Fruit fly (Drosophila melanogaster) whole organism, embryonic: ENCODE data around the gene SCCRO.

Experiments
- Aef1 ChIP-seq: fragments of 200-800 bp; sonication (Bioruptor generic); IDR thresholded peaks from 3 replicates; pipeline ENCODE4 v1.3.6; 2022; ENCODE audit warnings: missing biosample characterization, missing genetic modification characterization
- Atf3 ChIP-seq: fragments of 200-800 bp; sonication (Bioruptor generic); optimal IDR thresholded peaks from 3 replicates; lab custom pipeline; 2016; ENCODE audit warnings: missing biosample characterization, missing genetic modification characterization
- Awh ChIP-seq: fragments of 200-800 bp; sonication (Bioruptor generic); IDR thresholded peaks from 2 replicates; pipeline ENCODE4, ENCODE4 v1.3.6; 2022; ENCODE audit warnings: missing biosample characterization, missing genetic modification characterization
- CG10979 ChIP-seq: fragments of 200-800 bp; sonication (Bioruptor generic); optimal IDR thresholded peaks from 2 replicates; lab custom pipeline; 2018; ENCODE audit warnings: missing biosample characterization, mild to moderate bottlenecking, missing genetic modification characterization, moderate library complexity
- CG14710 ChIP-seq: fragments of 200-800 bp; sonication (Bioruptor generic); optimal IDR thresholded peaks from 3 replicates; lab custom pipeline; 2019; ENCODE audit warnings: missing biosample characterization, mild to moderate bottlenecking, missing genetic modification characterization, moderate library complexity
- CG16863 ChIP-seq: fragments of 200-800 bp; sonication (Bioruptor generic); optimal IDR thresholded peaks from 3 replicates; lab custom pipeline; 2016; ENCODE audit warnings: missing biosample characterization, missing genetic modification characterization
- CG1792 ChIP-seq: fragments of 200-800 bp; sonication (Bioruptor generic); optimal IDR thresholded peaks from 2 replicates; lab custom pipeline; 2016; ENCODE audit warnings: missing biosample characterization, missing genetic modification characterization
- CG2116 ChIP-seq: fragments of 200-800 bp; sonication (Bioruptor generic); optimal IDR thresholded peaks from 3 replicates; lab custom pipeline; 2018; ENCODE audit warnings: missing biosample characterization, mild to moderate bottlenecking, missing genetic modification characterization
- CG33557 ChIP-seq: fragments of 200-800 bp; sonication (Bioruptor generic); optimal IDR thresholded peaks from 2 replicates; lab custom pipeline; 2019; ENCODE audit warnings: missing biosample characterization, mild to moderate bottlenecking, missing genetic modification characterization, moderate library complexity
- CG34422 ChIP-seq: fragments of 200-800 bp; sonication (Bioruptor generic); IDR thresholded peaks from 3 replicates; pipeline ENCODE4 v1.3.6; 2022; ENCODE audit warnings: missing biosample characterization, missing genetic modification characterization
- CG3847 ChIP-seq: fragments of 200-800 bp; sonication (Bioruptor generic); IDR thresholded peaks from 2 replicates; pipeline ENCODE4 v1.3.6; 2022; ENCODE audit warnings: missing biosample characterization, missing genetic modification characterization
- CG4820 ChIP-seq: fragments of 200-800 bp; sonication (Bioruptor generic); optimal IDR thresholded peaks from 3 replicates; lab custom pipeline; 2016; ENCODE audit warnings: missing biosample characterization, missing genetic modification characterization
- CG4854 ChIP-seq: fragments of 200-800 bp; sonication (Bioruptor generic); optimal IDR thresholded peaks from 2 replicates; lab custom pipeline; 2016; ENCODE audit warnings: missing biosample characterization, missing genetic modification characterization, inconsistent platforms
- CG5180 ChIP-seq: fragments of 200-800 bp; sonication (Bioruptor generic); optimal IDR thresholded peaks from 3 replicates; lab custom pipeline; 2017; ENCODE audit warnings: missing biosample characterization, missing genetic modification characterization, mild to moderate bottlenecking, moderate library complexity, missing genetic modification reagents
- CG6765 ChIP-seq: fragments of 200-800 bp; sonication (Bioruptor generic); optimal IDR thresholded peaks from 3 replicates; lab custom pipeline; 2017; ENCODE audit warnings: missing biosample characterization, mild to moderate bottlenecking, missing genetic modification characterization
- CG6854 ChIP-seq: fragments of 200-800 bp; sonication (Bioruptor generic); optimal IDR thresholded peaks from 3 replicates; lab custom pipeline; 2017; ENCODE audit warnings: missing biosample characterization, mild to moderate bottlenecking, missing genetic modification characterization
- CG7987 ChIP-seq: fragments of 200-800 bp; sonication (Bioruptor generic); optimal IDR thresholded peaks from 2 replicates; lab custom pipeline; 2018; ENCODE audit warnings: missing biosample characterization, mild to moderate bottlenecking, missing genetic modification characterization, moderate library complexity
- CG8281 ChIP-seq: fragments of 200-800 bp; sonication (Bioruptor generic); optimal IDR thresholded peaks from 2 replicates; lab custom pipeline; 2018; ENCODE audit warnings: missing biosample characterization, mild to moderate bottlenecking, missing genetic modification characterization, moderate library complexity
- CG8290 ChIP-seq, 3 experiments: fragments of 200-800 bp; sonication (Bioruptor generic); optimal IDR thresholded peaks; 2 replicates each; lab custom pipeline; 2016 to 2019; ENCODE audit warnings: missing biosample characterization in 3 of 3, missing genetic modification characterization in 3 of 3, mild to moderate bottlenecking in 2 of 3, moderate library complexity in 1 of 3
- CG8944 ChIP-seq: fragments of 200-800 bp; sonication (Bioruptor generic); optimal IDR thresholded peaks from 3 replicates; lab custom pipeline; 2016; ENCODE audit warnings: missing biosample characterization, missing genetic modification characterization
- CG9609 ChIP-seq: fragments of 200-800 bp; sonication (Bioruptor generic); optimal IDR thresholded peaks from 3 replicates; lab custom pipeline; 2016; ENCODE audit warnings: missing biosample characterization, missing genetic modification characterization
- CG9797 ChIP-seq: fragments of 200-800 bp; sonication (Bioruptor generic); optimal IDR thresholded peaks from 3 replicates; lab custom pipeline; 2018; ENCODE audit warnings: missing biosample characterization, mild to moderate bottlenecking, missing genetic modification characterization
- Dad ChIP-seq: fragments of 200-800 bp; sonication (Bioruptor generic); optimal IDR thresholded peaks from 3 replicates; lab custom pipeline; 2016; ENCODE audit warnings: missing biosample characterization, missing genetic modification characterization
- Dip2 ChIP-seq: fragments of 200-800 bp; sonication (Bioruptor generic); IDR thresholded peaks from 2 replicates; pipeline ENCODE4 v1.3.6; 2022; ENCODE audit warnings: missing biosample characterization, missing genetic modification characterization
- Doc3 ChIP-seq: fragments of 200-800 bp; sonication (Bioruptor generic); IDR thresholded peaks from 3 replicates; pipeline ENCODE4 v1.3.6; 2022; ENCODE audit warnings: missing biosample characterization, missing genetic modification characterization; ENCODE audit not compliant: partially characterized antibody
- Ets65A ChIP-seq: fragments of 200-800 bp; sonication (Bioruptor generic); peaks from one replicate; lab custom pipeline; 2016; ENCODE audit warnings: missing biosample characterization, missing genetic modification characterization
- Hand ChIP-seq: fragments of 200-800 bp; sonication (Bioruptor generic); optimal IDR thresholded peaks from 2 replicates; lab custom pipeline; 2017; ENCODE audit warnings: mild to moderate bottlenecking, missing biosample characterization, missing genetic modification reagents, missing genetic modification characterization
- Lpt ChIP-seq: fragments of >200 bp; optimal IDR thresholded peaks from 2 replicates; lab custom pipeline; 2018; ENCODE audit warnings: missing biosample characterization, missing genetic modification characterization
- NC2β ChIP-seq: fragments of 200-800 bp; sonication (Bioruptor generic); optimal IDR thresholded peaks from 2 replicates; lab custom pipeline; 2016; ENCODE audit warnings: missing biosample characterization, missing genetic modification characterization
- Ptx1 ChIP-seq: fragments of 200-800 bp; sonication (Bioruptor generic); IDR thresholded peaks from 2 replicates; pipeline ENCODE4 v1.3.6; 2022; ENCODE audit warnings: missing biosample characterization, missing genetic modification characterization
- Six4 ChIP-seq: fragments of 200-800 bp; sonication (Bioruptor generic); optimal IDR thresholded peaks from 2 replicates; lab custom pipeline; 2016; ENCODE audit warnings: missing biosample characterization, missing genetic modification characterization
- ac ChIP-seq: fragments of 200-800 bp; sonication (Bioruptor generic); optimal IDR thresholded peaks from 3 replicates; lab custom pipeline; 2017; ENCODE audit warnings: missing biosample characterization, mild to moderate bottlenecking, missing genetic modification characterization
- amos ChIP-seq: fragments of 200-800 bp; sonication (Bioruptor generic); IDR thresholded peaks from 2 replicates; pipeline ENCODE4 v1.3.6; 2022; ENCODE audit warnings: missing biosample characterization, missing genetic modification characterization; ENCODE audit not compliant: partially characterized antibody
- caup ChIP-seq: fragments of 200-800 bp; sonication (Bioruptor generic); optimal IDR thresholded peaks from 3 replicates; lab custom pipeline; 2017; ENCODE audit warnings: missing biosample characterization, mild to moderate bottlenecking, missing genetic modification characterization, moderate library complexity; ENCODE audit not compliant: severe bottlenecking
- cg ChIP-seq: fragments of 200-800 bp; sonication (Bioruptor generic); optimal IDR thresholded peaks from 3 replicates; lab custom pipeline; 2019; ENCODE audit warnings: missing biosample characterization, mild to moderate bottlenecking, missing genetic modification characterization, moderate library complexity
- chif ChIP-seq, 2 experiments: fragments of 200-800 bp; sonication (Bioruptor generic); optimal IDR thresholded peaks; 3 replicates each; lab custom pipeline; 2016; ENCODE audit warnings: missing biosample characterization in 2 of 2, missing genetic modification characterization in 2 of 2
- chn ChIP-seq: fragments of 200-800 bp; sonication (Bioruptor generic); optimal IDR thresholded peaks from 2 replicates; lab custom pipeline; 2016; ENCODE audit warnings: missing biosample characterization, missing genetic modification characterization
- fd102C ChIP-seq: fragments of 200-800 bp; sonication (Bioruptor generic); optimal IDR thresholded peaks from 2 replicates; lab custom pipeline; 2018; ENCODE audit warnings: missing biosample characterization, mild to moderate bottlenecking, missing genetic modification characterization, moderate library complexity
- gro ChIP-seq: fragments of 200-800 bp; sonication (Bioruptor generic); optimal IDR thresholded peaks from 2 replicates; lab custom pipeline; 2016; ENCODE audit warnings: missing biosample characterization, missing genetic modification characterization
- ham ChIP-seq: fragments of 200-800 bp; sonication (Bioruptor generic); IDR thresholded peaks from 2 replicates; pipeline ENCODE4 v1.3.6; 2022; ENCODE audit warnings: missing biosample characterization, missing genetic modification characterization
- hbn ChIP-seq: fragments of 200-800 bp; sonication (Bioruptor generic); IDR thresholded peaks from 2 replicates; pipeline ENCODE4 v1.3.6; 2022; ENCODE audit warnings: missing biosample characterization, missing genetic modification characterization; ENCODE audit not compliant: partially characterized antibody
- lbe ChIP-seq: fragments of 200-800 bp; sonication (Bioruptor generic); optimal IDR thresholded peaks from 2 replicates; lab custom pipeline; 2016; ENCODE audit warnings: missing biosample characterization, mild to moderate bottlenecking, missing genetic modification characterization
- nerfin-2 ChIP-seq: fragments of 200-800 bp; sonication (Bioruptor generic); IDR thresholded peaks from 2 replicates; pipeline ENCODE4 v1.3.6; 2022; ENCODE audit warnings: missing biosample characterization, missing genetic modification characterization; ENCODE audit not compliant: partially characterized antibody
- pita ChIP-seq: fragments of 200-800 bp; sonication (Bioruptor generic); optimal IDR thresholded peaks from 2 replicates; lab custom pipeline; 2017; ENCODE audit warnings: missing biosample characterization, mild to moderate bottlenecking, missing genetic modification characterization
- run ChIP-seq: fragments of 200-800 bp; sonication (Bioruptor generic); optimal IDR thresholded peaks from 3 replicates; lab custom pipeline; 2018; ENCODE audit warnings: missing biosample characterization, mild to moderate bottlenecking, missing genetic modification characterization
- salm ChIP-seq: fragments of 200-800 bp; sonication (Bioruptor generic); optimal IDR thresholded peaks from 2 replicates; lab custom pipeline; 2018; ENCODE audit warnings: missing biosample characterization, mild to moderate bottlenecking, missing genetic modification characterization
- sens-2 ChIP-seq: fragments of 200-800 bp; sonication (Bioruptor generic); IDR thresholded peaks from 2 replicates; pipeline ENCODE4 v1.3.6; 2022; ENCODE audit warnings: missing biosample characterization, missing genetic modification characterization
- tin ChIP-seq: fragments of 200-800 bp; sonication (Bioruptor generic); optimal IDR thresholded peaks from 3 replicates; lab custom pipeline; 2016; ENCODE audit warnings: missing biosample characterization, missing genetic modification characterization
- usp ChIP-seq: fragments of >200 bp; optimal IDR thresholded peaks from 2 replicates; lab custom pipeline; 2017; ENCODE audit warnings: missing biosample characterization, missing genetic modification characterization

The SCCRO gene

dm6 chr3L:15533402-15534129, 29.7 kb upstream of the SCCRO start (continued):
- TF ChIP-seq usp (no peak), hbn (GFP tag; lab: Robert Waterston, UW) (no peak), CG33557 (peak; percentile 34), CG4820 (no peak), CG34422 (GFP tag; lab: Robert Waterston, UW) (0 out of 3 replicates have a peak, but pooled peaks have one; percentile 24), Dad (GFP tag; lab: Kevin White, UChicago) (no peak), CG8281 (tag; lab: Kevin White, UChicago) (peak; percentile 11), caup (GFP tag; lab: Kevin White, UChicago) (no peak), pita (no peak), ac (no peak), CG6765 (GFP tag; lab: Kevin White, UChicago) (no peak), CG1792 (peak; percentile 29), run (tag; lab: Kevin White, UChicago) (no peak), chn (GFP tag; lab: Kevin White, UChicago) (no peak), fd102C (GFP tag; lab: Kevin White, UChicago) (no peak), Awh (peak; percentile 12; the same call in 1 of the 2 replicates), salm (tag; lab: Kevin White, UChicago) (no peak), Lpt (GFP tag; lab: Kevin White, UChicago) (no peak), Dip2 (no peak), CG8290 (GFP tag; optimal IDR thresholded peaks at IDR 0.05; lab: Kevin White, UChicago) (no peak), CG8290 (tag; optimal IDR thresholded peaks at IDR 0.05; lab: Kevin White, UChicago) (peak in 1 of 2 experiments; percentile 40), CG9609 (GFP tag; lab: Kevin White, UChicago) (no peak), CG14710 (no peak), gro (GFP tag; lab: Kevin White, UChicago) (no peak), CG2116 (GFP tag; lab: Kevin White, UChicago) (no peak), CG5180 (GFP tag; lab: Kevin White, UChicago) (peak; percentile 35), tin (GFP tag; lab: Kevin White, UChicago) (no peak), sens-2 (peak; percentile 40; the same call in 1 of the 2 replicates), Doc3 (no peak), cg (GFP tag; lab: Kevin White, UChicago) (no peak), chif (GFP tag; optimal IDR thresholded peaks at IDR 0.05; lab: Kevin White, UChicago) (peak in 1 of 2 experiments; percentile 34), nerfin-2 (GFP tag; lab: Robert Waterston, UW) (no peak), Hand (GFP tag; lab: Kevin White, UChicago) (no peak), Six4 (GFP tag; lab: Kevin White, UChicago) (peak; percentile 23), amos (GFP tag; lab: Robert Waterston, UW) (no peak), lbe (GFP tag; lab: Kevin White, UChicago) (peak; percentile 87), Ets65A (GFP tag; lab: Kevin White, UChicago) (peak; percentile 85), NC2β (GFP tag; lab: Kevin White, UChicago) (no peak), CG16863 (GFP tag; lab: Kevin White, UChicago) (peak; percentile 27), ham (GFP tag; lab: Robert Waterston, UW) (no peak), CG7987 (peak; percentile 31), CG3847 (GFP tag; lab: Robert Waterston, UW) (no peak), Atf3 (GFP tag; lab: Kevin White, UChicago) (no peak), Ptx1 (peak; percentile 36; the same call in 1 of the 2 replicates), CG8944 (GFP tag; lab: Kevin White, UChicago) (peak; percentile 40), CG6854 (GFP tag; lab: Kevin White, UChicago) (no peak), CG10979 (tag; lab: Kevin White, UChicago) (peak; percentile 39), CG4854 (GFP tag; lab: Kevin White, UChicago) (no peak), CG9797 (GFP tag; lab: Kevin White, UChicago) (no peak), Aef1 (no peak)
